Fruit fly (Drosophila melanogaster) whole organism, embryonic: ENCODE data around the gene CG33110.
A peak's percentile ranks its signal among the peaks of the same experiment; 100 is the strongest.

Experiments
- B-H2 ChIP-seq: fragments of 200-800 bp; sonication (Bioruptor generic); optimal IDR thresholded peaks from 2 replicates; lab custom pipeline; 2018; ENCODE audit warnings: missing biosample characterization, mild to moderate bottlenecking, missing genetic modification characterization
- BtbVII ChIP-seq: fragments of 200-800 bp; sonication (Bioruptor generic); optimal IDR thresholded peaks from 3 replicates; lab custom pipeline; 2017; ENCODE audit warnings: missing biosample characterization, mild to moderate bottlenecking, missing genetic modification characterization
- CG10431 ChIP-seq: fragments of 200-800 bp; sonication (Bioruptor generic); optimal IDR thresholded peaks from 3 replicates; lab custom pipeline; 2018; ENCODE audit warnings: missing biosample characterization, mild to moderate bottlenecking, missing genetic modification characterization
- CG10462 ChIP-seq: fragments of 200-800 bp; sonication (Bioruptor generic); optimal IDR thresholded peaks from 2 replicates; lab custom pipeline; 2016; ENCODE audit warnings: missing biosample characterization, missing genetic modification characterization
- CG13296 ChIP-seq: fragments of 200-800 bp; sonication (Bioruptor generic); optimal IDR thresholded peaks from 3 replicates; lab custom pipeline; 2018; ENCODE audit warnings: missing biosample characterization, mild to moderate bottlenecking, missing genetic modification characterization
- CG15696 ChIP-seq: fragments of 200-800 bp; sonication (Bioruptor generic); optimal IDR thresholded peaks from 2 replicates; lab custom pipeline; 2019; ENCODE audit warnings: missing biosample characterization, mild to moderate bottlenecking, missing genetic modification characterization, moderate library complexity
- CG17359 ChIP-seq: fragments of 200-800 bp; sonication (Bioruptor generic); optimal IDR thresholded peaks from 3 replicates; lab custom pipeline; 2018; ENCODE audit warnings: missing biosample characterization, mild to moderate bottlenecking, missing genetic modification characterization, moderate library complexity
- CG17829 ChIP-seq: fragments of 200-800 bp; optimal IDR thresholded peaks from 2 replicates; lab custom pipeline; 2019; ENCODE audit warnings: missing biosample characterization, mild to moderate bottlenecking, missing genetic modification characterization, moderate library complexity
- CG17912 ChIP-seq: fragments of 200-800 bp; sonication (Bioruptor generic); optimal IDR thresholded peaks from 2 replicates; lab custom pipeline; 2018; ENCODE audit warnings: missing biosample characterization, mild to moderate bottlenecking, missing genetic modification characterization
- CG2678 ChIP-seq: fragments of 200-800 bp; sonication (Bioruptor generic); optimal IDR thresholded peaks from 3 replicates; lab custom pipeline; 2019; ENCODE audit warnings: missing biosample characterization, mild to moderate bottlenecking, missing genetic modification characterization, moderate library complexity
- CG2875 ChIP-seq: fragments of 200-800 bp; sonication (Bioruptor generic); optimal IDR thresholded peaks from 2 replicates; lab custom pipeline; 2017; ENCODE audit warnings: missing biosample characterization, mild to moderate bottlenecking, missing genetic modification characterization, missing genetic modification reagents
- CG31441 ChIP-seq: fragments of 200-800 bp; sonication (Bioruptor generic); IDR thresholded peaks from 2 replicates; pipeline ENCODE4 v1.3.6; 2022; ENCODE audit warnings: missing biosample characterization, missing genetic modification characterization
- CG3407 ChIP-seq: fragments of 200-800 bp; sonication (Bioruptor generic); optimal IDR thresholded peaks from 2 replicates; lab custom pipeline; 2018; ENCODE audit warnings: missing biosample characterization, mild to moderate bottlenecking, missing genetic modification characterization
- CG3726 ChIP-seq: fragments of 200-800 bp; sonication (Bioruptor generic); IDR thresholded peaks from 3 replicates; pipeline ENCODE4, ENCODE4 v1.3.6; 2022; ENCODE audit warnings: missing biosample characterization, missing genetic modification characterization
- CG3995 ChIP-seq: fragments of 200-800 bp; sonication (Bioruptor generic); optimal IDR thresholded peaks from 3 replicates; lab custom pipeline; 2016; ENCODE audit warnings: missing biosample characterization, missing genetic modification characterization
- CG4404 ChIP-seq: fragments of 200-800 bp; sonication (Bioruptor generic); IDR thresholded peaks from 2 replicates; pipeline ENCODE4 v1.3.6; 2022; ENCODE audit warnings: missing biosample characterization, missing genetic modification characterization
- CG5245 ChIP-seq: fragments of 200-800 bp; sonication (Bioruptor generic); optimal IDR thresholded peaks from 3 replicates; lab custom pipeline; 2016; ENCODE audit warnings: missing biosample characterization, missing genetic modification characterization
- CG6689 ChIP-seq: fragments of 200-800 bp; sonication (Bioruptor generic); IDR thresholded peaks from 2 replicates; pipeline ENCODE4 v1.3.6; 2022; ENCODE audit warnings: missing biosample characterization, missing genetic modification characterization
- CG6854 ChIP-seq: fragments of 200-800 bp; sonication (Bioruptor generic); optimal IDR thresholded peaks from 3 replicates; lab custom pipeline; 2017; ENCODE audit warnings: missing biosample characterization, mild to moderate bottlenecking, missing genetic modification characterization
- CG7928 ChIP-seq: fragments of 200-800 bp; sonication (Bioruptor generic); optimal IDR thresholded peaks from 2 replicates; lab custom pipeline; 2017; ENCODE audit warnings: missing biosample characterization, mild to moderate bottlenecking, missing genetic modification characterization
- CG9797 ChIP-seq: fragments of 200-800 bp; sonication (Bioruptor generic); optimal IDR thresholded peaks from 3 replicates; lab custom pipeline; 2018; ENCODE audit warnings: missing biosample characterization, mild to moderate bottlenecking, missing genetic modification characterization
- Dp ChIP-seq: fragments of 200-800 bp; sonication (Bioruptor generic); optimal IDR thresholded peaks from 2 replicates; lab custom pipeline; 2018; ENCODE audit warnings: missing biosample characterization, mild to moderate bottlenecking, missing genetic modification characterization, moderate library complexity
- Dref ChIP-seq: fragments of 200-800 bp; sonication (Bioruptor generic); IDR thresholded peaks from 2 replicates; pipeline ENCODE4 v1.3.6; 2022; ENCODE audit warnings: missing biosample characterization, missing genetic modification characterization
- Gug ChIP-seq: fragments of 200-800 bp; sonication (Bioruptor generic); IDR thresholded peaks from 4 replicates; pipeline ENCODE4 v1.3.6; 2022; ENCODE audit warnings: missing biosample characterization, missing genetic modification characterization
- HLH3B ChIP-seq: fragments of 200-800 bp; sonication (Bioruptor generic); IDR thresholded peaks from 2 replicates; pipeline ENCODE4 v1.3.6; 2022; ENCODE audit warnings: missing biosample characterization, missing genetic modification characterization
- HLH4C ChIP-seq: fragments of 200-800 bp; sonication (Bioruptor generic); IDR thresholded peaks from 3 replicates; pipeline ENCODE4 v1.3.6; 2022; ENCODE audit warnings: missing biosample characterization, missing genetic modification characterization; ENCODE audit not compliant: partially characterized antibody
- Nf-YA ChIP-seq: fragments of 200-800 bp; sonication (Bioruptor generic); IDR thresholded peaks from 2 replicates; pipeline ENCODE4 v1.3.6; 2022; ENCODE audit warnings: missing biosample characterization, missing genetic modification characterization
- Nf-YB ChIP-seq: fragments of 200-800 bp; sonication (Bioruptor generic); optimal IDR thresholded peaks from 3 replicates; lab custom pipeline; 2019; ENCODE audit warnings: missing biosample characterization, mild to moderate bottlenecking, missing genetic modification characterization, moderate library complexity
- Oaz ChIP-seq: fragments of 200-800 bp; sonication (Bioruptor generic); IDR thresholded peaks from 2 replicates; pipeline ENCODE4 v1.3.6; 2022; ENCODE audit warnings: missing biosample characterization, missing genetic modification characterization
- Sry-β ChIP-seq: fragments of 200-800 bp; sonication (Bioruptor generic); optimal IDR thresholded peaks from 2 replicates; lab custom pipeline; 2018; ENCODE audit warnings: missing biosample characterization, mild to moderate bottlenecking, missing genetic modification characterization, moderate library complexity
- Xbp1 ChIP-seq: fragments of 200-800 bp; sonication (Bioruptor generic); optimal IDR thresholded peaks from 3 replicates; lab custom pipeline; 2016; ENCODE audit warnings: missing biosample characterization, mild to moderate bottlenecking, missing genetic modification characterization
- YL-1 ChIP-seq: fragments of 200-800 bp; sonication (Bioruptor generic); optimal IDR thresholded peaks from 3 replicates; lab custom pipeline; 2017; ENCODE audit warnings: missing biosample characterization, mild to moderate bottlenecking, missing genetic modification characterization
- ac ChIP-seq: fragments of 200-800 bp; sonication (Bioruptor generic); optimal IDR thresholded peaks from 3 replicates; lab custom pipeline; 2017; ENCODE audit warnings: missing biosample characterization, mild to moderate bottlenecking, missing genetic modification characterization
- ash1 ChIP-seq: fragments of 200-800 bp; sonication (Bioruptor generic); optimal IDR thresholded peaks from 2 replicates; lab custom pipeline; 2018; ENCODE audit warnings: missing biosample characterization, mild to moderate bottlenecking, missing genetic modification characterization
- ato ChIP-seq: fragments of 200-800 bp; sonication (Bioruptor generic); IDR thresholded peaks from 2 replicates; pipeline ENCODE4 v1.3.6; 2022; ENCODE audit warnings: missing biosample characterization, missing genetic modification characterization; ENCODE audit not compliant: partially characterized antibody
- cato ChIP-seq: fragments of 200-800 bp; sonication (Bioruptor generic); optimal IDR thresholded peaks from 2 replicates; lab custom pipeline; 2016; ENCODE audit warnings: missing biosample characterization, missing genetic modification characterization, borderline replicate concordance
- dpn ChIP-seq, 2 experiments: fragments of 200-800 bp; sonication (Bioruptor generic); optimal IDR thresholded peaks; 3 replicates each; lab custom pipeline; 2016; ENCODE audit warnings: missing biosample characterization in 2 of 2, missing genetic modification characterization in 2 of 2
- eyg ChIP-seq: fragments of 200-800 bp; sonication (Bioruptor generic); optimal IDR thresholded peaks from 3 replicates; lab custom pipeline; 2016; ENCODE audit warnings: missing biosample characterization, missing genetic modification characterization
- gcm ChIP-seq: fragments of 200-800 bp; sonication (Bioruptor generic); optimal IDR thresholded peaks from 2 replicates; lab custom pipeline; 2019; ENCODE audit warnings: missing biosample characterization, mild to moderate bottlenecking, missing genetic modification characterization, moderate library complexity
- hth ChIP-seq: fragments of >200 bp; optimal IDR thresholded peaks from 2 replicates; lab custom pipeline; 2017; ENCODE audit warnings: inconsistent platforms
- kni ChIP-seq: fragments of 200-800 bp; sonication (Bioruptor generic); optimal IDR thresholded peaks from 3 replicates; lab custom pipeline; 2017; ENCODE audit warnings: mild to moderate bottlenecking, missing biosample characterization, missing genetic modification reagents, missing genetic modification characterization
- pnt ChIP-seq: fragments of 200-800 bp; sonication (Bioruptor generic); optimal IDR thresholded peaks from 3 replicates; lab custom pipeline; 2016; ENCODE audit warnings: missing biosample characterization, missing genetic modification characterization
- repo ChIP-seq: fragments of 200-800 bp; sonication (Bioruptor generic); optimal IDR thresholded peaks from 2 replicates; lab custom pipeline; 2016; ENCODE audit warnings: missing biosample characterization, missing genetic modification characterization
- tio ChIP-seq: fragments of 200-800 bp; sonication (Bioruptor generic); optimal IDR thresholded peaks from 2 replicates; lab custom pipeline; 2017; ENCODE audit warnings: missing biosample characterization, missing genetic modification characterization, inconsistent platforms
- toy ChIP-seq: fragments of 200-800 bp; sonication (Bioruptor generic); IDR thresholded peaks from 2 replicates; pipeline ENCODE4 v1.3.6; 2022; ENCODE audit warnings: missing biosample characterization, missing genetic modification characterization
- trem ChIP-seq: fragments of 200-800 bp; optimal IDR thresholded peaks from 3 replicates; lab custom pipeline; 2019; ENCODE audit warnings: missing biosample characterization, mild to moderate bottlenecking, missing genetic modification characterization, moderate library complexity
- unpg ChIP-seq: fragments of 200-800 bp; sonication (Bioruptor generic); optimal IDR thresholded peaks from 3 replicates; lab custom pipeline; 2018; ENCODE audit warnings: missing biosample characterization, mild to moderate bottlenecking, missing genetic modification characterization, moderate library complexity
- usp ChIP-seq: fragments of >200 bp; optimal IDR thresholded peaks from 2 replicates; lab custom pipeline; 2017; ENCODE audit warnings: missing biosample characterization, missing genetic modification characterization
- wor ChIP-seq: fragments of 200-800 bp; sonication (Bioruptor generic); IDR thresholded peaks from 2 replicates; pipeline ENCODE4 v1.3.6; 2022; ENCODE audit warnings: missing biosample characterization, missing genetic modification characterization
- zen2 ChIP-seq: fragments of 200-800 bp; sonication (Bioruptor generic); IDR thresholded peaks from 3 replicates; pipeline ENCODE4 v1.3.6; 2022; ENCODE audit warnings: missing biosample characterization, missing genetic modification characterization; ENCODE audit not compliant: partially characterized antibody

CG33110 gene

dm6 chr3R:22524344-22525072 lies 45.5 kb upstream of the CG33110 start (continued):
- TF ChIP-seq CG3995 (GFP tag; lab: Kevin White, UChicago) (no peak), Xbp1 (GFP tag; lab: Kevin White, UChicago) (peak; percentile 31), toy (GFP tag; lab: Robert Waterston, UW) (no peak), hth (no peak), repo (peak; percentile 53), CG10431 (GFP tag; lab: Kevin White, UChicago) (peak; percentile 46), ac (GFP tag; lab: Kevin White, UChicago) (no peak), Gug (no peak), CG2678 (tag; lab: Kevin White, UChicago) (peak; percentile 73), cato (peak; percentile 58), HLH4C (GFP tag; lab: Robert Waterston, UW) (no peak), trem (no peak), wor (GFP tag; lab: Robert Waterston, UW) (no peak), Dp (no peak), zen2 (GFP tag; lab: Robert Waterston, UW) (no peak), CG13296 (GFP tag; lab: Kevin White, UChicago) (peak; percentile 78), unpg (GFP tag; lab: Kevin White, UChicago) (peak; percentile 52), ash1 (GFP tag; lab: Kevin White, UChicago) (no peak), YL-1 (peak; percentile 5), tio (GFP tag; lab: Kevin White, UChicago) (peak; percentile 38), CG6854 (GFP tag; lab: Kevin White, UChicago) (peak; percentile 23), Nf-YB (GFP tag; lab: Kevin White, UChicago) (peak; percentile 47), HLH3B (GFP tag; lab: Robert Waterston, UW) (peak; percentile 42; the same call in 1 of the 2 replicates), ato (GFP tag; lab: Robert Waterston, UW) (no peak), B-H2 (GFP tag; lab: Kevin White, UChicago) (no peak), CG9797 (no peak), CG10462 (GFP tag; lab: Kevin White, UChicago) (peak; percentile 18), CG15696 (peak; percentile 20), CG3407 (GFP tag; lab: Kevin White, UChicago) (peak; percentile 82), CG17829 (tag; lab: Kevin White, UChicago) (no peak), CG7928 (GFP tag; lab: Kevin White, UChicago) (no peak), CG6689 (no peak), BtbVII (peak; percentile 62), CG2875 (peak; percentile 79), Nf-YA (GFP tag; lab: Robert Waterston, UW) (peak; percentile 59; the same call in 1 of the 2 replicates), CG5245 (no peak), kni (GFP tag; lab: Kevin White, UChicago) (peak; percentile 91), CG4404 (GFP tag; lab: Robert Waterston, UW) (no peak), usp (GFP tag; lab: Kevin White, UChicago) (no peak), Dref (no peak), CG17912 (GFP tag; lab: Kevin White, UChicago) (peak; percentile 77), CG17359 (tag; lab: Kevin White, UChicago) (peak; percentile 84), dpn (GFP tag; optimal IDR thresholded peaks at IDR 0.05; lab: Kevin White, UChicago) (peak; percentile 24 to 37), gcm (GFP tag; lab: Kevin White, UChicago) (peak; percentile 50), pnt (GFP tag; lab: Kevin White, UChicago) (no peak), CG3726 (GFP tag; lab: Robert Waterston, UW) (peak; percentile 59; the same call in 1 of the 3 replicates), CG31441 (GFP tag; lab: Robert Waterston, UW) (peak; percentile 56), eyg (GFP tag; lab: Kevin White, UChicago) (peak; percentile 70), Oaz (no peak; the same call in 1 of the 2 replicates), Sry-β (GFP tag; lab: Kevin White, UChicago) (peak; percentile 26)
